Fruit fly (Drosophila melanogaster) whole organism, embryonic: Measurements from ENCODE around the gene CG7557.

Source experiments
- Asciz ChIP-seq: fragments of 200-800 bp; sonication (Bioruptor generic); optimal IDR thresholded peaks from 2 replicates; lab custom pipeline; 2017; ENCODE audit warnings: missing biosample characterization, mild to moderate bottlenecking, missing genetic modification characterization, missing genetic modification reagents
- B-H1 ChIP-seq: fragments of 200-800 bp; sonication (Bioruptor generic); IDR thresholded peaks from 3 replicates; pipeline ENCODE4 v1.3.6; 2022; ENCODE audit warnings: missing biosample characterization, missing genetic modification characterization
- Bteb2 ChIP-seq: fragments of 200-800 bp; sonication (Bioruptor generic); optimal IDR thresholded peaks from 2 replicates; lab custom pipeline; 2016; ENCODE audit warnings: missing biosample characterization, missing genetic modification characterization
- CG12104 ChIP-seq: fragments of 200-800 bp; sonication (Bioruptor generic); optimal IDR thresholded peaks from 3 replicates; lab custom pipeline; 2016; ENCODE audit warnings: missing biosample characterization, missing genetic modification characterization
- CG12155 ChIP-seq: fragments of 200-800 bp; sonication (Bioruptor generic); optimal IDR thresholded peaks from 3 replicates; lab custom pipeline; 2016; ENCODE audit warnings: missing biosample characterization, missing genetic modification characterization
- CG14710 ChIP-seq: fragments of 200-800 bp; sonication (Bioruptor generic); optimal IDR thresholded peaks from 3 replicates; lab custom pipeline; 2019; ENCODE audit warnings: missing biosample characterization, mild to moderate bottlenecking, missing genetic modification characterization, moderate library complexity
- CG14965 ChIP-seq: fragments of 200-800 bp; sonication (Bioruptor generic); optimal IDR thresholded peaks from 2 replicates; lab custom pipeline; 2016; ENCODE audit warnings: missing biosample characterization, missing genetic modification characterization, borderline replicate concordance
- CG15011 ChIP-seq: fragments of 200-800 bp; sonication (Bioruptor generic); optimal IDR thresholded peaks from 3 replicates; lab custom pipeline; 2018; ENCODE audit warnings: missing biosample characterization, mild to moderate bottlenecking, missing genetic modification characterization
- CG15696 ChIP-seq: fragments of 200-800 bp; sonication (Bioruptor generic); optimal IDR thresholded peaks from 2 replicates; lab custom pipeline; 2019; ENCODE audit warnings: missing biosample characterization, mild to moderate bottlenecking, missing genetic modification characterization, moderate library complexity
- CG16815 ChIP-seq: fragments of 200-800 bp; sonication (Bioruptor generic); optimal IDR thresholded peaks from 3 replicates; lab custom pipeline; 2017; ENCODE audit warnings: missing biosample characterization, mild to moderate bottlenecking, missing genetic modification characterization
- CG17186 ChIP-seq: fragments of 200-800 bp; sonication (Bioruptor generic); optimal IDR thresholded peaks from 3 replicates; lab custom pipeline; 2017; ENCODE audit warnings: missing biosample characterization, missing genetic modification reagents, missing genetic modification characterization
- CG17359 ChIP-seq: fragments of 200-800 bp; sonication (Bioruptor generic); optimal IDR thresholded peaks from 3 replicates; lab custom pipeline; 2018; ENCODE audit warnings: missing biosample characterization, mild to moderate bottlenecking, missing genetic modification characterization, moderate library complexity
- CG17361 ChIP-seq: fragments of 200-800 bp; sonication (Bioruptor generic); IDR thresholded peaks from 3 replicates; pipeline ENCODE4 v1.3.6; 2022; ENCODE audit warnings: missing biosample characterization, missing genetic modification characterization
- CG17385 ChIP-seq: fragments of 200-800 bp; sonication (Bioruptor generic); optimal IDR thresholded peaks from 3 replicates; lab custom pipeline; 2018; ENCODE audit warnings: missing biosample characterization, mild to moderate bottlenecking, missing genetic modification characterization
- CG1792 ChIP-seq: fragments of 200-800 bp; sonication (Bioruptor generic); optimal IDR thresholded peaks from 2 replicates; lab custom pipeline; 2016; ENCODE audit warnings: missing biosample characterization, missing genetic modification characterization
- CG30020 ChIP-seq: fragments of 200-800 bp; optimal IDR thresholded peaks from 2 replicates; lab custom pipeline; 2019; ENCODE audit warnings: missing biosample characterization, mild to moderate bottlenecking, missing genetic modification characterization, moderate library complexity
- CG30403 ChIP-seq: fragments of 200-800 bp; sonication (Bioruptor generic); optimal IDR thresholded peaks from 3 replicates; lab custom pipeline; 2016; ENCODE audit warnings: missing biosample characterization, missing genetic modification characterization
- CG32767 ChIP-seq: fragments of 200-800 bp; sonication (Bioruptor generic); IDR thresholded peaks from 2 replicates; pipeline ENCODE4 v1.3.6; 2022; ENCODE audit warnings: missing biosample characterization, missing genetic modification characterization
- CG3838 ChIP-seq: fragments of 200-800 bp; sonication (Bioruptor generic); optimal IDR thresholded peaks from 3 replicates; lab custom pipeline; 2016; ENCODE audit warnings: missing biosample characterization, missing genetic modification characterization
- CG8388 ChIP-seq: fragments of 200-800 bp; sonication (Bioruptor generic); optimal IDR thresholded peaks from 2 replicates; lab custom pipeline; 2019; ENCODE audit warnings: missing biosample characterization, mild to moderate bottlenecking, missing genetic modification characterization, moderate library complexity
- CG8765 ChIP-seq: fragments of 200-800 bp; sonication (Bioruptor generic); IDR thresholded peaks from 2 replicates; pipeline ENCODE4 v1.3.6; 2022; ENCODE audit warnings: missing biosample characterization, missing genetic modification characterization
- CG9727 ChIP-seq: fragments of 200-800 bp; sonication (Bioruptor generic); optimal IDR thresholded peaks from 3 replicates; lab custom pipeline; 2017; ENCODE audit warnings: missing biosample characterization, mild to moderate bottlenecking, missing genetic modification characterization
- CG9932 ChIP-seq: fragments of 200-800 bp; sonication (Bioruptor generic); IDR thresholded peaks from 2 replicates; pipeline ENCODE4 v1.3.6; 2022; ENCODE audit warnings: missing biosample characterization, missing genetic modification characterization
- Dip2 ChIP-seq: fragments of 200-800 bp; sonication (Bioruptor generic); IDR thresholded peaks from 2 replicates; pipeline ENCODE4 v1.3.6; 2022; ENCODE audit warnings: missing biosample characterization, missing genetic modification characterization
- Eip74EF ChIP-seq, 2 experiments: fragments of 200-800 bp in 1 of 2; fragments of >200 bp in 1 of 2; sonication (Bioruptor generic) in 1 of 2; optimal IDR thresholded peaks; 2 replicates each; lab custom pipeline; 2017 to 2019; ENCODE audit warnings: missing biosample characterization in 2 of 2, missing genetic modification characterization in 2 of 2, mild to moderate bottlenecking in 1 of 2, moderate library complexity in 1 of 2
- HHEX ChIP-seq: fragments of 200-800 bp; sonication (Bioruptor generic); optimal IDR thresholded peaks from 3 replicates; lab custom pipeline; 2017; ENCODE audit warnings: missing biosample characterization, mild to moderate bottlenecking, missing genetic modification characterization, missing genetic modification reagents
- NK7.1 ChIP-seq: fragments of 200-800 bp; sonication (Bioruptor generic); optimal IDR thresholded peaks from 3 replicates; lab custom pipeline; 2016; ENCODE audit warnings: missing biosample characterization, missing genetic modification characterization
- Sin3A ChIP-seq: fragments of >200 bp; optimal IDR thresholded peaks from 2 replicates; lab custom pipeline; 2018
- Six4 ChIP-seq: fragments of 200-800 bp; sonication (Bioruptor generic); optimal IDR thresholded peaks from 2 replicates; lab custom pipeline; 2016; ENCODE audit warnings: missing biosample characterization, missing genetic modification characterization
- Usf ChIP-seq: fragments of 200-800 bp; sonication (Bioruptor generic); optimal IDR thresholded peaks from 2 replicates; lab custom pipeline; 2017; ENCODE audit warnings: missing genotype, missing biosample characterization, missing genetic modification characterization
- ara ChIP-seq: fragments of 200-800 bp; sonication (Bioruptor generic); IDR thresholded peaks from 2 replicates; pipeline ENCODE4 v1.3.6; 2022; ENCODE audit warnings: missing biosample characterization, missing genetic modification characterization
- ato ChIP-seq: fragments of 200-800 bp; sonication (Bioruptor generic); IDR thresholded peaks from 2 replicates; pipeline ENCODE4 v1.3.6; 2022; ENCODE audit warnings: missing biosample characterization, missing genetic modification characterization; ENCODE audit not compliant: partially characterized antibody
- dan ChIP-seq: fragments of 200-800 bp; sonication (Bioruptor generic); IDR thresholded peaks from 2 replicates; pipeline ENCODE4 v1.3.6; 2022; ENCODE audit warnings: missing biosample characterization, missing genetic modification characterization
- dati ChIP-seq: fragments of 200-800 bp; sonication (Bioruptor generic); IDR thresholded peaks from 2 replicates; pipeline ENCODE4 v1.3.6; 2022; ENCODE audit warnings: missing biosample characterization, missing genetic modification characterization
- dmrt11E ChIP-seq: fragments of 200-800 bp; sonication (Bioruptor generic); optimal IDR thresholded peaks from 3 replicates; lab custom pipeline; 2018; ENCODE audit warnings: missing biosample characterization, mild to moderate bottlenecking, missing genetic modification characterization, moderate library complexity
- dysf ChIP-seq: fragments of 200-800 bp; sonication (Bioruptor generic); IDR thresholded peaks from 3 replicates; pipeline ENCODE4 v1.3.6; 2022; ENCODE audit warnings: missing biosample characterization, missing genetic modification characterization
- fd3F ChIP-seq: fragments of 200-800 bp; sonication (Bioruptor generic); optimal IDR thresholded peaks from 2 replicates; lab custom pipeline; 2018; ENCODE audit warnings: missing biosample characterization, mild to moderate bottlenecking, missing genetic modification characterization, moderate library complexity
- fd64A ChIP-seq: fragments of 200-800 bp; sonication (Bioruptor generic); optimal IDR thresholded peaks from 3 replicates; lab custom pipeline; 2018; ENCODE audit warnings: missing biosample characterization, mild to moderate bottlenecking, missing genetic modification characterization
- fru ChIP-seq: fragments of >200 bp; optimal IDR thresholded peaks from 2 replicates; lab custom pipeline; 2017
- grn ChIP-seq: fragments of 200-800 bp; sonication (Bioruptor generic); optimal IDR thresholded peaks from 3 replicates; lab custom pipeline; 2017; ENCODE audit warnings: missing biosample characterization, missing genetic modification characterization
- gsb-n ChIP-seq: fragments of 200-800 bp; sonication (Bioruptor generic); optimal IDR thresholded peaks from 3 replicates; lab custom pipeline; 2018; ENCODE audit warnings: missing biosample characterization, mild to moderate bottlenecking, missing genetic modification characterization
- gt ChIP-seq: fragments of 200-800 bp; sonication (Bioruptor generic); IDR thresholded peaks from 2 replicates; pipeline ENCODE4 v1.3.6; 2022; ENCODE audit warnings: missing biosample characterization, missing genetic modification characterization
- h ChIP-seq: fragments of >200 bp; optimal IDR thresholded peaks from 2 replicates; lab custom pipeline; 2017
- hbn ChIP-seq: fragments of 200-800 bp; sonication (Bioruptor generic); IDR thresholded peaks from 2 replicates; pipeline ENCODE4 v1.3.6; 2022; ENCODE audit warnings: missing biosample characterization, missing genetic modification characterization; ENCODE audit not compliant: partially characterized antibody
- p53 ChIP-seq: fragments of 200-800 bp; sonication (Bioruptor generic); optimal IDR thresholded peaks from 2 replicates; lab custom pipeline; 2016; ENCODE audit warnings: missing biosample characterization, missing genetic modification characterization
- pros ChIP-seq: fragments of 200-800 bp; sonication (Bioruptor generic); optimal IDR thresholded peaks from 3 replicates; lab custom pipeline; 2019; ENCODE audit warnings: missing biosample characterization, mild to moderate bottlenecking, missing genetic modification characterization, moderate library complexity
- repo ChIP-seq: fragments of 200-800 bp; sonication (Bioruptor generic); optimal IDR thresholded peaks from 2 replicates; lab custom pipeline; 2016; ENCODE audit warnings: missing biosample characterization, missing genetic modification characterization
- stc ChIP-seq: fragments of 200-800 bp; sonication (Bioruptor generic); IDR thresholded peaks from 2 replicates; pipeline ENCODE4 v1.3.6; 2022; ENCODE audit warnings: missing biosample characterization, missing genetic modification characterization
- ttk ChIP-seq: fragments of 200-800 bp; sonication (Bioruptor generic); IDR thresholded peaks from 2 replicates; pipeline ENCODE4 v2.1.2; 2022; ENCODE audit warnings: missing biosample characterization, missing genetic modification characterization
- twi ChIP-seq: fragments of 200-800 bp; optimal IDR thresholded peaks from 2 replicates; lab custom pipeline; 2019; ENCODE audit warnings: missing biosample characterization, mild to moderate bottlenecking, missing genetic modification characterization, moderate library complexity
- unpg ChIP-seq: fragments of 200-800 bp; sonication (Bioruptor generic); optimal IDR thresholded peaks from 3 replicates; lab custom pipeline; 2018; ENCODE audit warnings: missing biosample characterization, mild to moderate bottlenecking, missing genetic modification characterization, moderate library complexity

Gene CG7557

dm6 chr3L:11487327-11487973 lies 42.5 kb downstream of the CG7557 start, which contains the start of gene chrb (continued):
- TF ChIP-seq fru (lab: Kevin White, UChicago): no peak
- no peak for TF ChIP-seq CG8765 (GFP tag; lab: Robert Waterston, UW)
- no peak for TF ChIP-seq fd3F
- peak; percentile 33; the same call in 1 of the 3 replicates for TF ChIP-seq dysf (GFP tag; lab: Robert Waterston, UW)
- TF ChIP-seq repo: peak; percentile 71
- no peak for TF ChIP-seq CG15696
- TF ChIP-seq Bteb2 (GFP tag; lab: Kevin White, UChicago): no peak
- TF ChIP-seq CG17359 (tag; lab: Kevin White, UChicago): peak; percentile 58
- no peak for TF ChIP-seq CG16815
- peak; percentile 27 for TF ChIP-seq CG8388 (GFP tag; lab: Kevin White, UChicago)
- no peak for TF ChIP-seq CG12155 (GFP tag; lab: Kevin White, UChicago)
- TF ChIP-seq CG15011 (GFP tag; lab: Kevin White, UChicago): no peak
- no peak for TF ChIP-seq CG14965 (GFP tag; lab: Kevin White, UChicago)
- peak; percentile 49 for TF ChIP-seq hbn (GFP tag; lab: Robert Waterston, UW)
- peak; percentile 50 for TF ChIP-seq CG9727
- peak; percentile 63; the same call in 1 of the 2 replicates for TF ChIP-seq ara (GFP tag; lab: Robert Waterston, UW)
- TF ChIP-seq CG3838 (GFP tag; lab: Kevin White, UChicago): no peak
- TF ChIP-seq CG17385: peak; percentile 98
- TF ChIP-seq grn (GFP tag; lab: Kevin White, UChicago): no peak
- TF ChIP-seq CG12104: peak; percentile 25
- TF ChIP-seq CG17186 (GFP tag; lab: Kevin White, UChicago): no peak
- TF ChIP-seq CG14710 (tag; lab: Kevin White, UChicago): peak; percentile 40
- TF ChIP-seq CG1792: peak; percentile 16
- peak; percentile 31 for TF ChIP-seq unpg
- peak; percentile 15 for TF ChIP-seq NK7.1 (GFP tag; lab: Kevin White, UChicago)
- no peak for TF ChIP-seq Usf (GFP tag; lab: Kevin White, UChicago)
- TF ChIP-seq stc (GFP tag; lab: Robert Waterston, UW): peak; percentile 44; the same call in 1 of the 2 replicates
- TF ChIP-seq pros (GFP tag; lab: Kevin White, UChicago): peak; percentile 84
- peak; percentile 50; the same call in 1 of the 2 replicates for TF ChIP-seq CG32767
- TF ChIP-seq gsb-n (tag; lab: Kevin White, UChicago): peak; percentile 69
- no peak for TF ChIP-seq CG30403 (GFP tag; lab: Kevin White, UChicago)
- TF ChIP-seq twi (tag; lab: Kevin White, UChicago): peak; percentile 52
- TF ChIP-seq Eip74EF (GFP tag; optimal IDR thresholded peaks at IDR 0.05; lab: Kevin White, UChicago): peak in 1 of 2 experiments; percentile 52
- TF ChIP-seq Dip2 (GFP tag; lab: Robert Waterston, UW): no peak
- TF ChIP-seq CG9932 (GFP tag; lab: Robert Waterston, UW): no peak
- peak; percentile 69 for TF ChIP-seq ato (GFP tag; lab: Robert Waterston, UW)
- no peak for TF ChIP-seq dan (GFP tag; lab: Robert Waterston, UW)
- TF ChIP-seq Six4 (GFP tag; lab: Kevin White, UChicago): peak; percentile 40
- TF ChIP-seq Sin3A (lab: Kevin White, UChicago): no peak
- peak; percentile 61 for TF ChIP-seq fd64A (GFP tag; lab: Kevin White, UChicago)
- peak; percentile 64 for TF ChIP-seq HHEX (GFP tag; lab: Kevin White, UChicago)
- no peak for TF ChIP-seq h (lab: Kevin White, UChicago)
- no peak for TF ChIP-seq ttk (GFP tag; lab: Robert Waterston, UW)
- TF ChIP-seq B-H1 (GFP tag; lab: Robert Waterston, UW): no peak
- TF ChIP-seq CG17361 (GFP tag; lab: Robert Waterston, UW): no peak
- no peak for TF ChIP-seq dati (GFP tag; lab: Robert Waterston, UW)
- TF ChIP-seq dmrt11E: no peak
- peak; percentile 26 for TF ChIP-seq Asciz (GFP tag; lab: Kevin White, UChicago)
- peak; percentile 58 for TF ChIP-seq p53 (GFP tag; lab: Kevin White, UChicago)
- no peak for TF ChIP-seq gt
- TF ChIP-seq CG30020 (tag; lab: Kevin White, UChicago): no peak
